Worm (Caenorhabditis elegans): ENCODE measurements around the gene F23F1.4.

ce11 chrII:60049-60448 is 31.8 kb upstream of the F23F1.4 start:
- TF ChIP-seq hlh-1 (tag; optimal IDR thresholded peaks at IDR 0.05) (no peak), unc-62 (GFP tag; optimal IDR thresholded peaks at IDR 0.05) (no peak), elt-3 (tag; optimal IDR thresholded peaks at IDR 0.05) (no peak), lin-13 (tag; optimal IDR thresholded peaks at IDR 0.05) (no peak)
